Worm (Caenorhabditis elegans) whole organism, midembryonic: ENCODE data around the gene F47E1.20.

Source experiments
- T22C8.4 ChIP-seq: fragments of 200-800 bp; sonication (Bioruptor generic); IDR thresholded peaks from 2 replicates; pipeline ENCODE4 v1.3.6; 2022; ENCODE audit warnings: missing genetic modification characterization, missing compliant biosample characterization
- cog-1 ChIP-seq: sonication (generic microtip); optimal IDR thresholded peaks from 2 replicates; lab custom pipeline; 2016; ENCODE audit warnings: missing genetic modification characterization, missing compliant biosample characterization
- flt-1 ChIP-seq: fragments of 200-800 bp; sonication (Bioruptor generic); IDR thresholded peaks from 2 replicates; pipeline ENCODE4 v1.3.6; 2022; ENCODE audit warnings: missing genetic modification characterization, missing compliant biosample characterization
- klf-2 ChIP-seq: fragments of 200-800 bp; sonication (Bioruptor generic); conservative IDR thresholded peaks from 2 replicates; pipeline ENCODE4 v1.3.6; 2022; ENCODE audit warnings: missing genetic modification reagents, missing genetic modification characterization, missing compliant biosample characterization
- med-1 ChIP-seq: sonication (generic microtip); optimal IDR thresholded peaks from 2 replicates; lab custom pipeline; 2017; ENCODE audit warnings: missing genetic modification characterization, mild to moderate bottlenecking, missing compliant biosample characterization, antibody characterized with exemption, missing genetic modification reagents; ENCODE audit not compliant: insufficient read depth
- ref-1 ChIP-seq: fragments of 200-800 bp; sonication (Bioruptor generic); conservative IDR thresholded peaks from 2 replicates; pipeline ENCODE4 v1.3.6; 2022; ENCODE audit warnings: missing genetic modification reagents, missing genetic modification characterization, missing compliant biosample characterization
- tab-1 ChIP-seq: fragments of 200-800 bp; sonication (Bioruptor generic); IDR thresholded peaks from 2 replicates; pipeline ENCODE4 v1.3.6; 2022; ENCODE audit warnings: missing genetic modification characterization, missing compliant biosample characterization
- ztf-23 ChIP-seq: fragments of 200-800 bp; sonication (Bioruptor generic); IDR thresholded peaks from 2 replicates; pipeline ENCODE4 v1.3.6; 2022; ENCODE audit warnings: missing genetic modification reagents, missing genetic modification characterization, missing compliant biosample characterization
- ztf-29 ChIP-seq: fragments of 200-800 bp; sonication (Bioruptor generic); IDR thresholded peaks from 2 replicates; pipeline ENCODE4 v1.3.6; 2022; ENCODE audit warnings: missing genetic modification reagents, missing genetic modification characterization, missing compliant biosample characterization

Gene F47E1.20

ce11 chrX:9063439-9063838 is 14.7 kb downstream of the F47E1.20 start:
- TF ChIP-seq T22C8.4 (GFP tag; lab: Robert Waterston, UW) (no peak), cog-1 (tag; lab: Kevin White, UChicago) (no peak), klf-2 (GFP tag; lab: Robert Waterston, UW) (no peak), ztf-29 (GFP tag; lab: Robert Waterston, UW) (no peak), tab-1 (GFP tag; lab: Robert Waterston, UW) (no peak), med-1 (GFP tag; lab: Kevin White, UChicago) (no peak), ref-1 (GFP tag; lab: Robert Waterston, UW) (no peak), ztf-23 (GFP tag; lab: Robert Waterston, UW) (no peak), flt-1 (GFP tag; lab: Robert Waterston, UW) (no peak)

- no peak for TF ChIP-seq ref-1 (GFP tag; lab: Robert Waterston, UW)
- no peak for TF ChIP-seq cog-1 (tag; lab: Kevin White, UChicago)
- no peak for TF ChIP-seq med-1 (GFP tag; lab: Kevin White, UChicago)
- TF ChIP-seq ztf-23 (GFP tag; lab: Robert Waterston, UW): no peak
- TF ChIP-seq klf-2 (GFP tag; lab: Robert Waterston, UW): no peak
- TF ChIP-seq T22C8.4 (GFP tag; lab: Robert Waterston, UW): no peak
- no peak for TF ChIP-seq ztf-29 (GFP tag; lab: Robert Waterston, UW)
- no peak for TF ChIP-seq flt-1 (GFP tag; lab: Robert Waterston, UW)
Measured at ce11 chrX:9067230-9067822, 18.6 kb downstream of the F47E1.20 start.

ce11 chrX:9068075-9068474 is 19.3 kb downstream of the F47E1.20 start:
- TF ChIP-seq med-1 (GFP tag; lab: Kevin White, UChicago) (no peak), T22C8.4 (GFP tag; lab: Robert Waterston, UW) (0 out of 2 replicates have a peak, but pooled peaks have one; percentile 29), tab-1 (GFP tag; lab: Robert Waterston, UW) (no peak), cog-1 (tag; lab: Kevin White, UChicago) (peak; percentile 46), ref-1 (GFP tag; lab: Robert Waterston, UW) (no peak), ztf-23 (GFP tag; lab: Robert Waterston, UW) (no peak), ztf-29 (GFP tag; lab: Robert Waterston, UW) (no peak)

- no peak for TF ChIP-seq med-1 (GFP tag; lab: Kevin White, UChicago)
- TF ChIP-seq ztf-23 (GFP tag; lab: Robert Waterston, UW): no peak
- no peak for TF ChIP-seq tab-1 (GFP tag; lab: Robert Waterston, UW)
- no peak for TF ChIP-seq klf-2 (GFP tag; lab: Robert Waterston, UW)
- TF ChIP-seq flt-1 (GFP tag; lab: Robert Waterston, UW): no peak
- no peak for TF ChIP-seq T22C8.4 (GFP tag; lab: Robert Waterston, UW)
- no peak for TF ChIP-seq ztf-29 (GFP tag; lab: Robert Waterston, UW)
- no peak for TF ChIP-seq ref-1 (GFP tag; lab: Robert Waterston, UW)
- TF ChIP-seq cog-1 (tag; lab: Kevin White, UChicago): no peak
Measured at ce11 chrX:9069070-9069469, 20.3 kb downstream of the F47E1.20 start.

- TF ChIP-seq ref-1 (GFP tag; lab: Robert Waterston, UW) (no peak), ztf-29 (GFP tag; lab: Robert Waterston, UW) (no peak), ztf-23 (GFP tag; lab: Robert Waterston, UW) (no peak), tab-1 (GFP tag; lab: Robert Waterston, UW) (no peak), med-1 (GFP tag; lab: Kevin White, UChicago) (no peak), cog-1 (tag; lab: Kevin White, UChicago) (no peak), klf-2 (GFP tag; lab: Robert Waterston, UW) (no peak), T22C8.4 (GFP tag; lab: Robert Waterston, UW) (no peak), flt-1 (GFP tag; lab: Robert Waterston, UW) (no peak)
Measured at ce11 chrX:9074497-9074896, 25.7 kb downstream of the F47E1.20 start.

ce11 chrX:9076886-9077285 is 28.1 kb downstream of the F47E1.20 start, which contains the start of gene F47E1.1:
TSS of gene F47E1.1 (plus strand) at chrX:9077186.
- no peak for TF ChIP-seq T22C8.4 (GFP tag; lab: Robert Waterston, UW)
- no peak for TF ChIP-seq med-1 (GFP tag; lab: Kevin White, UChicago)
- no peak for TF ChIP-seq ref-1 (GFP tag; lab: Robert Waterston, UW)
- TF ChIP-seq klf-2 (GFP tag; lab: Robert Waterston, UW): no peak
- TF ChIP-seq ztf-23 (GFP tag; lab: Robert Waterston, UW): no peak
- no peak for TF ChIP-seq cog-1 (tag; lab: Kevin White, UChicago)
- TF ChIP-seq tab-1 (GFP tag; lab: Robert Waterston, UW): no peak

- TF ChIP-seq ztf-23 (GFP tag; lab: Robert Waterston, UW): peak; percentile 81
- peak; percentile 74 for TF ChIP-seq T22C8.4 (GFP tag; lab: Robert Waterston, UW)
- peak; percentile 86; the same call in 1 of the 2 replicates for TF ChIP-seq tab-1 (GFP tag; lab: Robert Waterston, UW)
- TF ChIP-seq flt-1 (GFP tag; lab: Robert Waterston, UW): peak; percentile 93
- peak; percentile 74 for TF ChIP-seq klf-2 (GFP tag; lab: Robert Waterston, UW)
- TF ChIP-seq ref-1 (GFP tag; lab: Robert Waterston, UW): peak; percentile 75
- TF ChIP-seq ztf-29 (GFP tag; lab: Robert Waterston, UW): peak; percentile 61; the same call in 1 of the 2 replicates
- no peak for TF ChIP-seq cog-1 (tag; lab: Kevin White, UChicago)
- TF ChIP-seq med-1 (GFP tag; lab: Kevin White, UChicago): no peak
Measured at ce11 chrX:9078149-9078548, 29.4 kb downstream of the F47E1.20 start.

ce11 chrX:9081212-9081611 is 32.5 kb downstream of the F47E1.20 start:
- no peak for TF ChIP-seq cog-1 (tag; lab: Kevin White, UChicago)

ce11 chrX:9082646-9083045 is 33.9 kb downstream of the F47E1.20 start, which contains the start of gene ajm-1:
TSS of gene ajm-1 (plus strand) at chrX:9082946.
- no peak for TF ChIP-seq ztf-23 (GFP tag; lab: Robert Waterston, UW)
- no peak for TF ChIP-seq flt-1 (GFP tag; lab: Robert Waterston, UW)
- TF ChIP-seq T22C8.4 (GFP tag; lab: Robert Waterston, UW): no peak
- TF ChIP-seq klf-2 (GFP tag; lab: Robert Waterston, UW): no peak
- TF ChIP-seq tab-1 (GFP tag; lab: Robert Waterston, UW): no peak
- no peak for TF ChIP-seq ref-1 (GFP tag; lab: Robert Waterston, UW)
- TF ChIP-seq cog-1 (tag; lab: Kevin White, UChicago): no peak
- TF ChIP-seq med-1 (GFP tag; lab: Kevin White, UChicago): no peak
- no peak for TF ChIP-seq ztf-29 (GFP tag; lab: Robert Waterston, UW)
